Worm (Caenorhabditis elegans) whole organism, young adult: Measurements from ENCODE around the gene clec-251.

Experiments
- C17E4.6 ChIP-seq: fragments of 200-800 bp; sonication (Bioruptor generic); IDR thresholded peaks from 2 replicates; pipeline ENCODE4 v1.3.6; 2022; ENCODE audit warnings: missing genetic modification reagents, missing genetic modification characterization, missing compliant biosample characterization
- F33H1.4 ChIP-seq: fragments of 200-800 bp; sonication (Bioruptor generic); IDR thresholded peaks from 2 replicates; pipeline ENCODE4 v1.3.6; 2022; ENCODE audit warnings: missing genetic modification reagents, missing genetic modification characterization, missing compliant biosample characterization
- F39B2.1 ChIP-seq: fragments of 200-800 bp; sonication (Bioruptor generic); IDR thresholded peaks from 2 replicates; pipeline ENCODE4 v1.3.6; 2022; ENCODE audit warnings: missing genetic modification reagents, missing genetic modification characterization, missing compliant biosample characterization
- F52B5.7 ChIP-seq: sonication (generic microtip); optimal IDR thresholded peaks from 2 replicates; lab custom pipeline; 2016; ENCODE audit warnings: mild to moderate bottlenecking, missing genetic modification characterization, missing compliant biosample characterization
- F55B11.4 ChIP-seq: sonication (generic microtip); optimal IDR thresholded peaks from 2 replicates; lab custom pipeline; 2016; ENCODE audit warnings: missing compliant biosample characterization, missing genetic modification characterization, borderline replicate concordance; ENCODE audit not compliant: insufficient read depth
- F57C9.4 ChIP-seq: sonication (generic microtip); optimal IDR thresholded peaks from 2 replicates; lab custom pipeline; 2017; ENCODE audit warnings: mild to moderate bottlenecking, missing genetic modification characterization, missing compliant biosample characterization
- T07F8.4 ChIP-seq: sonication (generic microtip); optimal IDR thresholded peaks from 2 replicates; lab custom pipeline; 2016; ENCODE audit warnings: mild to moderate bottlenecking, missing genetic modification characterization, moderate library complexity, missing compliant biosample characterization
- akir-1 ChIP-seq: fragments of 200-800 bp; sonication (Bioruptor generic); optimal IDR thresholded peaks from 2 replicates; lab custom pipeline; 2018; ENCODE audit warnings: mild to moderate bottlenecking, missing genetic modification characterization, moderate library complexity, missing compliant biosample characterization
- aptf-3 ChIP-seq: fragments of 200-800 bp; sonication (Bioruptor generic); IDR thresholded peaks from 2 replicates; pipeline ENCODE4 v1.3.6; 2022; ENCODE audit warnings: missing genetic modification characterization, missing compliant biosample characterization
- atf-7 ChIP-seq: sonication (generic microtip); optimal IDR thresholded peaks from 2 replicates; lab custom pipeline; 2017; ENCODE audit warnings: mild to moderate bottlenecking, missing genetic modification characterization, missing compliant biosample characterization
- athp-1 ChIP-seq: sonication (generic microtip); optimal IDR thresholded peaks from 2 replicates; lab custom pipeline; 2017; ENCODE audit warnings: mild to moderate bottlenecking, missing genetic modification characterization, missing compliant biosample characterization
- attf-5 ChIP-seq: fragments of 200-800 bp; sonication (Bioruptor generic); optimal IDR thresholded peaks from 2 replicates; lab custom pipeline; 2018; ENCODE audit warnings: mild to moderate bottlenecking, missing genetic modification characterization, missing compliant biosample characterization
- attf-6 ChIP-seq: fragments of 200-800 bp; sonication (Bioruptor generic); IDR thresholded peaks from 2 replicates; pipeline ENCODE4 v1.3.6; 2022; ENCODE audit warnings: missing genetic modification reagents, missing genetic modification characterization, missing compliant biosample characterization
- bed-1 ChIP-seq: fragments of 200-800 bp; sonication (Bioruptor generic); IDR thresholded peaks from 2 replicates; pipeline ENCODE4 v1.3.6; 2022; ENCODE audit warnings: missing genetic modification reagents, missing genetic modification characterization, missing compliant biosample characterization
- bed-2 ChIP-seq: fragments of 200-800 bp; sonication (Bioruptor generic); IDR thresholded peaks from 2 replicates; pipeline ENCODE4 v1.3.6; 2022; ENCODE audit warnings: missing genetic modification reagents, missing genetic modification characterization, missing compliant biosample characterization
- ceh-79 ChIP-seq: sonication (generic microtip); optimal IDR thresholded peaks from 2 replicates; lab custom pipeline; 2017; ENCODE audit warnings: mild to moderate bottlenecking, missing genetic modification characterization, missing compliant biosample characterization
- dox-1 ChIP-seq: fragments of 200-800 bp; sonication (Bioruptor generic); IDR thresholded peaks from 2 replicates; pipeline ENCODE4 v1.3.6; 2022; ENCODE audit warnings: missing genetic modification reagents, missing genetic modification characterization, missing compliant biosample characterization
- dpff-1 ChIP-seq: sonication (generic microtip); optimal IDR thresholded peaks from 2 replicates; lab custom pipeline; 2017; ENCODE audit warnings: mild to moderate bottlenecking, missing genetic modification characterization, missing compliant biosample characterization
- dpl-1 ChIP-seq: fragments of 150-350 bp; optimal IDR thresholded peaks from 2 replicates; lab custom pipeline; 2014; ENCODE audit warnings: missing biosample characterization, missing genetic modification reagents, missing genetic modification characterization
- egrh-3 ChIP-seq: fragments of 200-800 bp; sonication (Bioruptor generic); IDR thresholded peaks from 2 replicates; pipeline ENCODE4 v1.3.6; 2022; ENCODE audit warnings: missing genetic modification reagents, missing genetic modification characterization, missing compliant biosample characterization
- ets-4 ChIP-seq: fragments of 200-800 bp; sonication (Bioruptor generic); optimal IDR thresholded peaks from 2 replicates; lab custom pipeline; 2018; ENCODE audit warnings: mild to moderate bottlenecking, missing genetic modification characterization, missing compliant biosample characterization
- hlh-12 ChIP-seq: sonication (generic microtip); optimal IDR thresholded peaks from 2 replicates; lab custom pipeline; 2016; ENCODE audit warnings: missing genetic modification characterization, missing compliant biosample characterization
- let-526 ChIP-seq: fragments of 200-800 bp; sonication (Bioruptor generic); IDR thresholded peaks from 2 replicates; pipeline ENCODE4 v1.3.6; 2022; ENCODE audit warnings: missing genetic modification reagents, missing genetic modification characterization, missing compliant biosample characterization
- lin-35 ChIP-seq, 3 experiments: fragments of 150-350 bp in 2 of 3; sonication (generic microtip) in 1 of 3; optimal IDR thresholded peaks; 2 replicates each; lab custom pipeline; 2014 to 2018; ENCODE audit warnings: missing biosample characterization in 3 of 3, missing genetic modification characterization in 3 of 3, missing genetic modification reagents in 3 of 3
- lir-1 ChIP-seq: fragments of 200-800 bp; sonication (Bioruptor generic); conservative IDR thresholded peaks from 2 replicates; pipeline ENCODE4 v1.3.6; 2022; ENCODE audit warnings: missing genetic modification reagents, missing genetic modification characterization, missing compliant biosample characterization
- lsy-27 ChIP-seq: sonication (generic microtip); optimal IDR thresholded peaks from 2 replicates; lab custom pipeline; 2017; ENCODE audit warnings: missing genetic modification characterization, mild to moderate bottlenecking, missing compliant biosample characterization, antibody characterized with exemption, missing genotype, borderline replicate concordance; ENCODE audit not compliant: insufficient read depth
- mel-28 ChIP-seq: sonication (generic microtip); optimal IDR thresholded peaks from 2 replicates; lab custom pipeline; 2016; ENCODE audit warnings: borderline replicate concordance, mild to moderate bottlenecking, missing genetic modification characterization, missing compliant biosample characterization
- nfya-2 ChIP-seq: fragments of 200-800 bp; sonication (Bioruptor generic); IDR thresholded peaks from 2 replicates; pipeline ENCODE4 v1.3.6; 2022; ENCODE audit warnings: missing genetic modification reagents, missing genetic modification characterization, missing compliant biosample characterization
- nfyb-1 ChIP-seq: fragments of 200-800 bp; sonication (Bioruptor generic); IDR thresholded peaks from 2 replicates; pipeline ENCODE4 v1.3.6; 2022; ENCODE audit warnings: missing genetic modification reagents, missing genetic modification characterization, missing compliant biosample characterization
- pbrm-1 ChIP-seq: fragments of 200-800 bp; sonication (Bioruptor generic); IDR thresholded peaks from 2 replicates; pipeline ENCODE4 v1.3.6; 2022; ENCODE audit warnings: missing genetic modification reagents, missing genetic modification characterization, missing compliant biosample characterization
- rpc-1 ChIP-seq, 2 experiments: fragments of 150-350 bp in 1 of 2; sonication (generic microtip) in 1 of 2; optimal IDR thresholded peaks; 2 replicates each; lab custom pipeline; 2014 to 2018; ENCODE audit warnings: missing biosample characterization in 1 of 2, missing genetic modification characterization in 1 of 2, missing genetic modification reagents in 1 of 2, missing genotype in 1 of 2
- snpc-4 ChIP-seq, 5 experiments: fragments of 150-350 bp in 1 of 5; sonication (generic microtip) in 4 of 5; optimal IDR thresholded peaks; 2 replicates each; lab custom pipeline; 2014 to 2018; ENCODE audit warnings: missing genetic modification characterization in 5 of 5, missing biosample characterization in 3 of 5, antibody characterized with exemption in 2 of 5, mild to moderate bottlenecking in 2 of 5, missing compliant biosample characterization in 2 of 5, missing genotype in 2 of 5, moderate library complexity in 2 of 5, missing genetic modification reagents in 1 of 5
- tlf-1 ChIP-seq: fragments of 200-800 bp; sonication (Bioruptor generic); optimal IDR thresholded peaks from 2 replicates; lab custom pipeline; 2018; ENCODE audit warnings: mild to moderate bottlenecking, missing genetic modification characterization, missing compliant biosample characterization
- unc-130 ChIP-seq: sonication (generic microtip); optimal IDR thresholded peaks from 2 replicates; lab custom pipeline; 2016; ENCODE audit warnings: missing genetic modification reagents, missing genetic modification characterization, missing compliant biosample characterization
- unc-62 ChIP-seq: fragments of 150-350 bp; optimal IDR thresholded peaks from 2 replicates; lab custom pipeline; 2014; ENCODE audit warnings: missing biosample characterization, missing genetic modification reagents, missing genetic modification characterization
- xnd-1 ChIP-seq: sonication (generic microtip); optimal IDR thresholded peaks from 2 replicates; lab custom pipeline; 2016; ENCODE audit warnings: missing genotype, missing genetic modification reagents, missing genetic modification characterization, missing compliant biosample characterization
- zfh-2 ChIP-seq: fragments of 200-800 bp; sonication (Bioruptor generic); conservative IDR thresholded peaks from 2 replicates; pipeline ENCODE4 v1.3.6; 2022; ENCODE audit warnings: missing genetic modification reagents, missing genetic modification characterization, missing compliant biosample characterization
- ztf-18 ChIP-seq: sonication (generic microtip); optimal IDR thresholded peaks from 2 replicates; lab custom pipeline; 2016; ENCODE audit warnings: missing genotype, mild to moderate bottlenecking, missing genetic modification characterization, missing compliant biosample characterization
- ztf-25 ChIP-seq: fragments of 200-800 bp; sonication (Bioruptor generic); IDR thresholded peaks from 2 replicates; pipeline ENCODE4 v1.3.6; 2022; ENCODE audit warnings: missing genetic modification reagents, missing genetic modification characterization, missing compliant biosample characterization
- ztf-6 ChIP-seq: fragments of 200-800 bp; sonication (Bioruptor generic); IDR thresholded peaks from 2 replicates; pipeline ENCODE4 v1.3.6; 2022; ENCODE audit warnings: missing genetic modification reagents, missing genetic modification characterization, missing compliant biosample characterization

clec-251 gene

ce11 chrV:18750445-18750844, 3.7 kb upstream of the clec-251 start, which contains the start of the genes F11D11.21 and F11D11.12:
TSS of gene F11D11.21 (minus strand) at chrV:18750545.
TSS of gene F11D11.12 (minus strand) at chrV:18750682.
- no peak for TF ChIP-seq zfh-2 (GFP tag; lab: Robert Waterston, UW)
- TF ChIP-seq nfya-2 (GFP tag; lab: Robert Waterston, UW) = no peak
- TF ChIP-seq F52B5.7 (tag; lab: Kevin White, UChicago) = no peak
- no peak for TF ChIP-seq tlf-1 (GFP tag; lab: Kevin White, UChicago)
- no peak for TF ChIP-seq dpff-1
- no peak for TF ChIP-seq athp-1
- no peak for TF ChIP-seq atf-7 (tag; lab: Kevin White, UChicago)
- TF ChIP-seq, all 124 proteins: peak for 0

ce11 chrV:18748726-18749125, 1.9 kb upstream of the clec-251 start, which contains the start of gene clec-252:
TSS of gene clec-252 (minus strand) at chrV:18748826.
- TF ChIP-seq C17E4.6 (no peak), snpc-4 (GFP tag; optimal IDR thresholded peaks at IDR 0.05; lab: Kevin White, UChicago) (no peak), snpc-4 (tag; optimal IDR thresholded peaks at IDR 0.05; lab: Kevin White, UChicago) (no peak), ets-4 (GFP tag; lab: Kevin White, UChicago) (no peak), unc-130 (GFP tag; lab: Kevin White, UChicago) (no peak), aptf-3 (GFP tag; lab: Robert Waterston, UW) (no peak), xnd-1 (tag; lab: Kevin White, UChicago) (no peak), dpl-1 (no peak), ztf-18 (no peak), rpc-1 (optimal IDR thresholded peaks at IDR 0.05; lab: Kevin White, UChicago) (no peak), rpc-1 (tag; optimal IDR thresholded peaks at IDR 0.05; lab: Kevin White, UChicago) (no peak), unc-62 (GFP tag; lab: Kevin White, UChicago) (no peak), pbrm-1 (GFP tag; lab: Robert Waterston, UW) (no peak), dox-1 (GFP tag; lab: Robert Waterston, UW) (no peak), zfh-2 (GFP tag; lab: Robert Waterston, UW) (no peak), F55B11.4 (no peak), hlh-12 (tag; lab: Kevin White, UChicago) (no peak), attf-6 (GFP tag; lab: Robert Waterston, UW) (no peak), attf-5 (GFP tag; lab: Kevin White, UChicago) (no peak), T07F8.4 (tag; lab: Kevin White, UChicago) (no peak)

ce11 chrV:18742108-18742507, 4.7 kb downstream of the clec-251 start, which contains the start of gene clec-250:
TSS of gene clec-250 (minus strand) at chrV:18742208.
- no peak for TF ChIP-seq athp-1
- TF ChIP-seq nfyb-1 (GFP tag; lab: Robert Waterston, UW) = no peak
- no peak for TF ChIP-seq dox-1 (GFP tag; lab: Robert Waterston, UW)
- no peak for TF ChIP-seq tlf-1 (GFP tag; lab: Kevin White, UChicago)
- TF ChIP-seq ztf-6 (GFP tag; lab: Robert Waterston, UW) = no peak
- TF ChIP-seq akir-1 = no peak
- TF ChIP-seq lin-35 (GFP tag; optimal IDR thresholded peaks at IDR 0.05; lab: Kevin White, UChicago) = no peak
- TF ChIP-seq bed-2 (GFP tag; lab: Robert Waterston, UW) = no peak
- TF ChIP-seq lir-1 (GFP tag; lab: Robert Waterston, UW) = no peak
- no peak for TF ChIP-seq ztf-25 (GFP tag; lab: Robert Waterston, UW)
- TF ChIP-seq mel-28 = no peak
- TF ChIP-seq let-526 (GFP tag; lab: Robert Waterston, UW) = no peak
- no peak for TF ChIP-seq F39B2.1 (GFP tag; lab: Robert Waterston, UW)
- TF ChIP-seq ceh-79 (tag; lab: Kevin White, UChicago) = no peak
- no peak for TF ChIP-seq lsy-27 (tag; lab: Kevin White, UChicago)
- TF ChIP-seq egrh-3 (GFP tag; lab: Robert Waterston, UW) = no peak
- no peak for TF ChIP-seq F33H1.4 (GFP tag; lab: Robert Waterston, UW)
- no peak for TF ChIP-seq ztf-18
- no peak for TF ChIP-seq bed-1 (GFP tag; lab: Robert Waterston, UW)
- no peak for TF ChIP-seq F57C9.4 (tag; lab: Kevin White, UChicago)
- TF ChIP-seq, all 124 proteins: peak for 0
